Worm (Caenorhabditis elegans): ENCODE data around the gene C04G6.11.

Gene C04G6.11

DNA sequence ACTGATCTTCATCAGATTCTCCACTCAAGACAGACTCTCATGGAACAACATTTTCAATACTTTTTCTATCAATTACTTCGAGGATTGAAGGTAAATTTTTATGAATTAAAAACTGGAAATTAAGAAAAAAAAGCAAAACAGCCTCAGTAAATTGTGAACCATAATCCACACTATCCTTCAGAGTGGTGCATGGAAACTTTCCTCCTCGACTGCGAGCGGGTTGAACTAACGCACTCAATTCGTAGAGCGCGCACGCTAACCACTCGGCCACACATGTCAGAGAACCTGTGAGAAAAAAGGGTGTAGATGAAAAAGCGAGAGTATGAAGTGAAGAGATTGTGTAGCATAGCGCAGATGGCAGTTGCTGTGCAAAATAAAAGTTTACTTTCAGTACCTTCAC, 1.4 kb upstream of the C04G6.11 start (continued):
- TF ChIP-seq ceh-40 (GFP tag; IDR thresholded peaks at IDR 0.05) (peak; percentile 93), ztf-26 (tag; optimal IDR thresholded peaks at IDR 0.05) (peak; percentile 86), Y53F4B.3 (GFP tag; IDR thresholded peaks at IDR 0.05) (no peak), F22D6.2 (tag; optimal IDR thresholded peaks at IDR 0.05) (peak; percentile 54), B0019.2 (GFP tag; conservative IDR thresholded peaks at IDR 0.05) (peak; percentile 37; the same call in 1 of the 2 replicates), lin-40 (tag; optimal IDR thresholded peaks at IDR 0.05) (peak; percentile 78), akir-1 (GFP tag; optimal IDR thresholded peaks at IDR 0.05) (peak; percentile 83), F39B2.1 (GFP tag; IDR thresholded peaks at IDR 0.05) (no peak), F23B12.7 (tag; optimal IDR thresholded peaks at IDR 0.05; ENCODE audit: insufficient read depth) (peak; percentile 90), snpc-4 (GFP tag; optimal IDR thresholded peaks at IDR 0.05) (peak; percentile 80), snpc-4 (tag; optimal IDR thresholded peaks at IDR 0.05) (peak; percentile 26 to 87 (median 74)), snpc-3.4 (tag; optimal IDR thresholded peaks at IDR 0.05) (peak; percentile 90), ceh-100 (GFP tag; IDR thresholded peaks at IDR 0.05) (peak; percentile 78), B0261.1 (tag; optimal IDR thresholded peaks at IDR 0.05) (peak; percentile 97), attf-5 (GFP tag; optimal IDR thresholded peaks at IDR 0.05) (peak; percentile 77), tbx-9 (tag; optimal IDR thresholded peaks at IDR 0.05; ENCODE audit: borderline replicate concordance) (peak; percentile 79), aptf-3 (GFP tag; IDR thresholded peaks at IDR 0.05) (0 out of 2 replicates have a peak, but pooled peaks have one; percentile 58), D2030.7 (GFP tag; IDR thresholded peaks at IDR 0.05) (peak; percentile 80), T07F8.4 (tag; optimal IDR thresholded peaks at IDR 0.05) (peak; percentile 73), ztf-28 (GFP tag; IDR thresholded peaks at IDR 0.05) (no peak), pbrm-1 (GFP tag; IDR thresholded peaks at IDR 0.05) (peak; percentile 85), hmg-1.2 (GFP tag; IDR thresholded peaks at IDR 0.05) (peak; percentile 85), hlh-26 (GFP tag; conservative IDR thresholded peaks at IDR 0.05) (0 out of 2 replicates have a peak, but pooled peaks have one; percentile 20), athp-1 (tag; optimal IDR thresholded peaks at IDR 0.05) (peak; percentile 90), aptf-2 (GFP tag; conservative IDR thresholded peaks at IDR 0.05) (0 out of 2 replicates have a peak, but pooled peaks have one; percentile 56), efl-1 (GFP tag; optimal IDR thresholded peaks at IDR 0.05) (no peak), Y67H2A.10 (GFP tag; conservative IDR thresholded peaks at IDR 0.05) (0 out of 2 replicates have a peak, but pooled peaks have one; percentile 8), rpc-1 (optimal IDR thresholded peaks at IDR 0.05) (peak; percentile 99), rpc-1 (tag; optimal IDR thresholded peaks at IDR 0.05) (peak; percentile 100), cebp-1 (GFP tag; IDR thresholded peaks at IDR 0.05) (no peak), cebp-1 (tag; optimal IDR thresholded peaks at IDR 0.05) (no peak), ZK185.1 (tag; optimal IDR thresholded peaks at IDR 0.05; ENCODE audit: poor library complexity, severe bottlenecking) (peak; percentile 94), atf-7 (tag; optimal IDR thresholded peaks at IDR 0.05) (peak; percentile 63), F57A8.1 (GFP tag; optimal IDR thresholded peaks at IDR 0.05) (peak; percentile 73), nhr-27 (tag; optimal IDR thresholded peaks at IDR 0.05) (peak; percentile 58), madf-8 (GFP tag; conservative IDR thresholded peaks at IDR 0.05) (peak; percentile 24; the same call in 1 of the 2 replicates), xnd-1 (tag; optimal IDR thresholded peaks at IDR 0.05) (peak; percentile 13), dox-1 (GFP tag; IDR thresholded peaks at IDR 0.05) (peak; percentile 90; the same call in 1 of the 2 replicates), snpc-1.3 (tag; optimal IDR thresholded peaks at IDR 0.05; ENCODE audit: insufficient read depth) (peak; percentile 89), mcd-1 (GFP tag; IDR thresholded peaks at IDR 0.05) (no peak; the same call in 1 of the 2 replicates), attf-6 (GFP tag; IDR thresholded peaks at IDR 0.05) (peak; percentile 71), ztf-25 (GFP tag; IDR thresholded peaks at IDR 0.05) (peak; percentile 92), nfya-1 (tag; optimal IDR thresholded peaks at IDR 0.05; ENCODE audit: borderline replicate concordance, insufficient read depth) (no peak), lin-35 (GFP tag; optimal IDR thresholded peaks at IDR 0.05) (no peak), mes-4 (tag; optimal IDR thresholded peaks at IDR 0.05) (peak; percentile 91), chd-7 (tag; optimal IDR thresholded peaks at IDR 0.05) (peak; percentile 91), F33H1.4 (GFP tag; IDR thresholded peaks at IDR 0.05) (peak; percentile 46), lsl-1 (GFP tag; optimal IDR thresholded peaks at IDR 0.05) (peak; percentile 57)
